Fruit fly (Drosophila melanogaster): ENCODE results near the gene Rh7.

Gene Rh7

DNA sequence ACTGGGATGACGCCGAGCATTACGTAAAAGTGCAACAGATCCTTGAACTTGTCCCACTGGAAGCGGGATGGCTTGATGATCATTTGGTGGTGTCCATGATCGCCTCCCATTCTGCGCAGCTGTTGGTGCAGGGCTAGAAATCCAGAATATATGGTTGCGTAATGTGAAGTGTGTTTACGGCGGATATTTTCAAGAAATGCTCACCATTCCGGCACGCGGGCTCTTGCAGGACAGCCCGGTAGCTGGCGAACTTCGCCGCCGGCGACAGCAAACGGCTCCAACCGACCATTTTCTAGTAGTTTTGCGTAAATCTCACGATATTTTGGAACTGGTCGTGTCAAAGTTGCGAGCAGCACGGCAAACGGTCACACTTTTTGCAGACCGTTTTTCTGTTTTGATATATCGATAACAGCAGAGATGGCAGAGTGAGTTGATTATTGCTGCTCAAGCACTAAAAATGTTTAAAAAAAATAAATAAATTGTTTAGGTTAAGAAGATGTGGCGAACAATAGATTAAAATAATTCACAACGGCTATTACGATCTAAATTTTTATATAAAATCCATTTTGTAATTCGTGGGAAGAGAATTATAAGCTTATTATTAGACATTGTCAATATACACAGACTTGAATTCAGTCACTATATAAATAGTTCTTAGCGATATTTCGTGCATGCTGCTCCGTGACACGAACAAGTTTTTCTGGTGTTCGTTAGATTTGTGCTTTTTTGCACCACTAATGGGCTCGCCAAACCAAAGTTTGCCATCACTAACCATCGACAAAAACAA is 37.0 kb downstream of the Rh7 start, which contains the start of the genes ND-SGDH and RhoGAP68F (continued):
- TF ChIP-seq CG16863 (GFP tag; optimal IDR thresholded peaks at IDR 0.05) (peak; percentile 58), CG7271 (tag; optimal IDR thresholded peaks at IDR 0.05) (no peak), pho (GFP tag; optimal IDR thresholded peaks at IDR 0.05) (peak; percentile 66), CG31441 (GFP tag; IDR thresholded peaks at IDR 0.05) (peak; percentile 82; the same call in 1 of the 2 replicates), Pdp1 (GFP tag; optimal IDR thresholded peaks at IDR 0.05) (peak; percentile 70 to 97), CG10366 (GFP tag; IDR thresholded peaks at IDR 0.05) (peak; percentile 56; the same call in 1 of the 2 replicates), CG4707 (GFP tag; optimal IDR thresholded peaks at IDR 0.05) (no peak), CG3726 (GFP tag; IDR thresholded peaks at IDR 0.05) (no peak), br (optimal IDR thresholded peaks at IDR 0.05) (no peak), ttk (GFP tag; IDR thresholded peaks at IDR 0.05) (peak; percentile 49; the same call in 1 of the 2 replicates), lab (GFP tag; optimal IDR thresholded peaks at IDR 0.05) (peak; percentile 75), CG7928 (GFP tag; optimal IDR thresholded peaks at IDR 0.05) (no peak), schlank (tag; optimal IDR thresholded peaks at IDR 0.05) (no peak), CrebB (tag; optimal IDR thresholded peaks at IDR 0.05) (no peak), C15 (GFP tag; IDR thresholded peaks at IDR 0.05) (no peak), Rfx (GFP tag; IDR thresholded peaks at IDR 0.05) (peak; percentile 79), en (GFP tag; optimal IDR thresholded peaks at IDR 0.05) (peak; percentile 3), NfI (GFP tag; optimal IDR thresholded peaks at IDR 0.05) (peak; percentile 74), insv (GFP tag; optimal IDR thresholded peaks at IDR 0.05) (peak in 1 of 2 experiments; percentile 20), eyg (GFP tag; optimal IDR thresholded peaks at IDR 0.05) (peak; percentile 9), CG4820 (GFP tag; optimal IDR thresholded peaks at IDR 0.05) (peak; percentile 76), Adf1 (GFP tag; IDR thresholded peaks at IDR 0.05) (peak; percentile 41), fd102C (GFP tag; optimal IDR thresholded peaks at IDR 0.05) (no peak), CG18619 (GFP tag; optimal IDR thresholded peaks at IDR 0.05) (peak; percentile 41), vvl (GFP tag; IDR thresholded peaks at IDR 0.05) (peak; percentile 59), NK7.1 (GFP tag; optimal IDR thresholded peaks at IDR 0.05) (peak; percentile 50), Doc3 (GFP tag; IDR thresholded peaks at IDR 0.05; ENCODE audit: partially characterized antibody) (peak; percentile 95), CG17328 (GFP tag; IDR thresholded peaks at IDR 0.05) (peak; percentile 20; the same call in 1 of the 2 replicates), ftz-f1 (GFP tag; optimal IDR thresholded peaks at IDR 0.05) (no peak), crol (GFP tag; IDR thresholded peaks at IDR 0.05) (no peak), Nf-YC (tag; optimal IDR thresholded peaks at IDR 0.05) (peak; percentile 71), cad (GFP tag; optimal IDR thresholded peaks at IDR 0.05) (no peak), CG11504 (tag; optimal IDR thresholded peaks at IDR 0.05) (peak; percentile 79), ash1 (GFP tag; optimal IDR thresholded peaks at IDR 0.05) (no peak), luna (GFP tag; optimal IDR thresholded peaks at IDR 0.05) (peak; percentile 25), Fer3 (tag; optimal IDR thresholded peaks at IDR 0.05) (peak; percentile 67), Elba2 (GFP tag; optimal IDR thresholded peaks at IDR 0.05) (peak; percentile 35), Fer1 (GFP tag; optimal IDR thresholded peaks at IDR 0.05) (peak; percentile 30), CG10267 (tag; optimal IDR thresholded peaks at IDR 0.05) (peak; percentile 74), CG9797 (GFP tag; optimal IDR thresholded peaks at IDR 0.05) (peak; percentile 76), CoRest (tag; optimal IDR thresholded peaks at IDR 0.05) (peak; percentile 90), vfl (GFP tag; optimal IDR thresholded peaks at IDR 0.05) (peak; percentile 70), Nf-YB (GFP tag; optimal IDR thresholded peaks at IDR 0.05) (peak; percentile 39), CG15479 (GFP tag; optimal IDR thresholded peaks at IDR 0.05) (no peak), CG17912 (GFP tag; optimal IDR thresholded peaks at IDR 0.05) (no peak), maf-S (GFP tag; optimal IDR thresholded peaks at IDR 0.05) (peak; percentile 68), lov (optimal IDR thresholded peaks at IDR 0.05) (no peak), lov (GFP tag; IDR thresholded peaks at IDR 0.05) (no peak), Dref (GFP tag; IDR thresholded peaks at IDR 0.05) (peak; percentile 64), CG10321 (GFP tag; IDR thresholded peaks at IDR 0.05) (no peak)

Measured in whole organism, embryonic.